Worm (Caenorhabditis elegans): Measurements from ENCODE around the gene str-99.

str-99 gene

DNA sequence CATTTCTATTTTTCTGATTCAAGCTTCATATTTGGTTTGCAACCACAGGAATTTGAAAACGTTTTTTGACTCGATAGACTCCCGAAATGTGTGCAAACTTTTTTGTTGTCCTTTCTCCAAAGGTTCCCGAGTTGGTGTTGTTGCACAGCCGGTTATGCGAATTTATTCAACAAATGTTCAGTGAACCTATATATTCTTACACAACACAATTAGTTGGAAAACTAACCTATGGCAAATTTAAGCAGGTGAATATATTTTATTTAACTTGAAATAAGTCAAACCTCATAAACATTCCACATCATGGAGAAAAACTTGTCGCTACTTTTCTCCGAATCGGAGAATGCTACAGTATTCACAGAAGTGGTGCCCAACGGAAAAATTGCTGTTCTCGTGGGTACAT is 25.1 kb upstream of the str-99 start, which contains the start of gene srz-14:
Gene srz-14 (plus strand): TSS at position 301 of the 400 bp plus-strand sequence.
- TF ChIP-seq klf-2 (GFP tag; conservative IDR thresholded peaks at IDR 0.05) (no peak), T22C8.4 (GFP tag; IDR thresholded peaks at IDR 0.05) (no peak), tab-1 (GFP tag; IDR thresholded peaks at IDR 0.05) (no peak), ztf-23 (GFP tag; IDR thresholded peaks at IDR 0.05) (no peak), ztf-29 (GFP tag; IDR thresholded peaks at IDR 0.05) (no peak), cog-1 (tag; optimal IDR thresholded peaks at IDR 0.05) (no peak), med-1 (GFP tag; optimal IDR thresholded peaks at IDR 0.05; ENCODE audit: insufficient read depth) (no peak), flt-1 (GFP tag; IDR thresholded peaks at IDR 0.05) (no peak), ref-1 (GFP tag; conservative IDR thresholded peaks at IDR 0.05) (no peak)

DNA sequence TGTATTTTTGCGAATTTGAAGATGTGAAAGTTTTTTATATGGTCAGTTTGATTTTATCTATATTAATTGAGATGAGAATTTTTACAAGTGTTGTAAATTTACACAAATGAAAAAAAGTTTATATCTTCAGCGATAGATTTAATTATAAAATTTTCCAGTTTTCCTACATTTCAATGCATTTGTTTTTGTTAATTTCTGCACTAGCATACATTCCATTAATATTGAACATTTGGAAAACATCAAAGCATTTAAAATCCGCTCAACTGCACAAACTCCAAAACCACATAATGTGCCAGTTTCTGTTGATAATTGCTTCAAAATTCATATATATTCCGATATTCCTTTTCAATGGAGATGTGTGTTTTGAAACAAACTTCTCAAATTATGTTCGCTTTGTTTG is 24.6 kb upstream of the str-99 start, which contains the start of gene srh-277:
Gene srh-277 (plus strand): TSS at position 301 of the 400 bp plus-strand sequence.
- TF ChIP-seq ztf-23 (GFP tag; IDR thresholded peaks at IDR 0.05): no peak
- no peak for TF ChIP-seq ref-1 (GFP tag; conservative IDR thresholded peaks at IDR 0.05)

DNA sequence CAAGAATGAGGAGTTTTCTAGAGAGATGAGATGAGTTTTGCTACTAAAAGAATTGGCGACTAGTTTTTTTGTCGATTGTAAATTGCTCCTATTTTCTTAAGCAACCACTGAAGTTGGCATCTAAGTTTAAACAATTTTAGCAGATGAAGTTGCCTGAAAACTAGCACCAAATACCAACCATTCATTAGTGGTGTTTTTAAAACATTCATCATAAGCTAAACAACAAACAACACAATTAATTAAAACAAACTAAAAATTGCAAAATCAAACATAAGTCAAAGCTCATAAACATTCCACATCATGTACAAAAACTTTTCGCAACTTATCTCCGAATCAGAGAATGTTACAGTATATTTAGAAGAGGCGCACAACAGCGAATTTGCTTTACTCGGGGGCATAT is 23.8 kb upstream of the str-99 start, which contains the start of gene srz-13:
Gene srz-13 (plus strand): TSS at position 301 of the 400 bp plus-strand sequence.
- TF ChIP-seq cog-1 (tag; optimal IDR thresholded peaks at IDR 0.05) (no peak), klf-2 (GFP tag; conservative IDR thresholded peaks at IDR 0.05) (no peak), flt-1 (GFP tag; IDR thresholded peaks at IDR 0.05) (no peak), tab-1 (GFP tag; IDR thresholded peaks at IDR 0.05) (no peak), ref-1 (GFP tag; conservative IDR thresholded peaks at IDR 0.05) (no peak), ztf-29 (GFP tag; IDR thresholded peaks at IDR 0.05) (no peak)

DNA sequence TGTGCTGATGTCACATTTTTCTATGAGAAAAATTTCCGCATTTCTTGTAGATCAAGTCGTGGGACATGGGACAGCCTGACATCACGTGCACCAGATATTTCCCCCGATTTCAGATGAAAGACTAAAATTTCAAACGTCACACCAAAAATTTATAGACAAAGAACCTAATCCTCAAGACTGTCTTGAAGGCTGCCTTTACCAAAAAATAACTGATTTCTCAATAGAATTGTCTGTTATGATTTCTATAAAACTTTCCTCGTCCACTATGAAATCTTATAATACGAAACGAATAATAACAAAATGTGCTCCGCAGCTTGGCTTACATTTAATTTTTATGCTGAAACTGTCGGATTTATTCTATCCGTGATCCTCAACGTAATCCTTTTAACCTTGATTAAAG is 22.1 kb upstream of the str-99 start, which contains the start of gene str-106:
Gene str-106 (plus strand): TSS at position 301 of the 400 bp plus-strand sequence.
- TF ChIP-seq T22C8.4 (GFP tag; IDR thresholded peaks at IDR 0.05): no peak
- no peak for TF ChIP-seq med-1 (GFP tag; optimal IDR thresholded peaks at IDR 0.05; ENCODE audit: insufficient read depth)
- no peak for TF ChIP-seq tab-1 (GFP tag; IDR thresholded peaks at IDR 0.05)
- TF ChIP-seq ztf-29 (GFP tag; IDR thresholded peaks at IDR 0.05): no peak

DNA sequence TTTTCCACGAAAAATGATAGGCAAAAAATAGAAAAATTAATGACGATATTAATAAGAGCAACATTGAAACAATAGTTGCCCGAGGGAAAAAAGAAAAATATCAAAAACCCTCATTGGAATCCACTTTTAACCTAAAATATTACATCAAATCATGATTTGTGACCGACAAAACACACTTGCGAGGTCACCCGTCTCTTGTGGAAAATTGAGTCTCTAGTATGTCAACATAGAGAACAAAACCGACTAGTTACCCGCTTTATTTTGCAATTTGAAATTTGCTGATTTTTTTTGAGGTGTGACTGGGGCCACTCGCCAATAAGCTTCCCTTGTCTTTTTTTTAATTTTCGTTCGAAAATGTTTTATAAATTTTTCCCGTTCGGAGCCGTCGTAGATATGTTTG is 17.5 kb upstream of the str-99 start, which contains the start of gene cyp-33D1:
Gene cyp-33D1 (minus strand): TSS at position 101 of the 400 bp plus-strand sequence.
- TF ChIP-seq ztf-23 (GFP tag; IDR thresholded peaks at IDR 0.05): no peak
- TF ChIP-seq cog-1 (tag; optimal IDR thresholded peaks at IDR 0.05): no peak
- TF ChIP-seq flt-1 (GFP tag; IDR thresholded peaks at IDR 0.05): no peak
- TF ChIP-seq tab-1 (GFP tag; IDR thresholded peaks at IDR 0.05): no peak
- TF ChIP-seq med-1 (GFP tag; optimal IDR thresholded peaks at IDR 0.05; ENCODE audit: insufficient read depth): no peak
- no peak for TF ChIP-seq ztf-29 (GFP tag; IDR thresholded peaks at IDR 0.05)
- no peak for TF ChIP-seq ref-1 (GFP tag; conservative IDR thresholded peaks at IDR 0.05)
- no peak for TF ChIP-seq klf-2 (GFP tag; conservative IDR thresholded peaks at IDR 0.05)
- no peak for TF ChIP-seq T22C8.4 (GFP tag; IDR thresholded peaks at IDR 0.05)

DNA sequence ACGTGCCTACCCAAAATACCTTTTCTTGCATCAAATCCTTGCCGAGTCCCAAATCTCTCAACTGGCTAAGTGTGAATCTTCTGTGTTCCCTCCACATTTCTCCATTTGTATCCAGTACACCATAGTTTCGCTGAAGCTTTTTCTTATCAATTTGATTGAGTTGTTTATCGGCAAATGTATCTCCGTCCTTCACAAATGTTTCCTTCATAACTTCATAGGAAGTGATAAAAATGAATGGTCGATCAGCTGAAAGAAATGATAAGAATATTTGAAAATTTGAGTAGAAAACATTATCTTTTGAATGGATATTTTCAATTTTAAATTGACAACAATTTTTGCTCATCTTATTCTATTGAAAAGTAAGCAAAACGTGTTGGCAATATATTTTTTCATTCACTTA is 16.9 kb upstream of the str-99 start:
- TF ChIP-seq ztf-29 (GFP tag; IDR thresholded peaks at IDR 0.05) (no peak), med-1 (GFP tag; optimal IDR thresholded peaks at IDR 0.05; ENCODE audit: insufficient read depth) (no peak), tab-1 (GFP tag; IDR thresholded peaks at IDR 0.05) (no peak), cog-1 (tag; optimal IDR thresholded peaks at IDR 0.05) (no peak), ztf-23 (GFP tag; IDR thresholded peaks at IDR 0.05) (no peak), T22C8.4 (GFP tag; IDR thresholded peaks at IDR 0.05) (no peak), ref-1 (GFP tag; conservative IDR thresholded peaks at IDR 0.05) (no peak), flt-1 (GFP tag; IDR thresholded peaks at IDR 0.05) (no peak), klf-2 (GFP tag; conservative IDR thresholded peaks at IDR 0.05) (no peak)

DNA sequence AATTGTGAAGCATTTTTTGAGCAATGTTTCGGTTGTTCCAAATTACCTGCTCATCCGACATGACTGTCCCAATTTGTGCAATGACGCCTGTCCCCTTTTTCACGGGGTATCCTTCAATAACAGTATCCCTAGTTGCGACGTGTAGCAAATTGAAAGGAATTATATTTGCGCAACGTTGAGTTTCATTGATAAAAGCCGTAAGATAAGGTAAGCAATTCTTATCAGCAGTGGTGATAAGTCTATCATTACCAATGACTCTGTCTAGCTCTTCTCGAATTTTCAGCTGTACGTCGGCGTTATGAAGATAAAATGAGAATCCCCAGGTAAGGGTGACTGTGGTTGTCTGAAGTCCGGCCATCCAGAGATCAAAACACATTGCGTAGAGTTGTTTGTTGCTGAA is 15.8 kb upstream of the str-99 start:
- no peak for TF ChIP-seq ztf-23 (GFP tag; IDR thresholded peaks at IDR 0.05)
- TF ChIP-seq T22C8.4 (GFP tag; IDR thresholded peaks at IDR 0.05): no peak
- TF ChIP-seq klf-2 (GFP tag; conservative IDR thresholded peaks at IDR 0.05): no peak
- TF ChIP-seq ref-1 (GFP tag; conservative IDR thresholded peaks at IDR 0.05): no peak
- TF ChIP-seq ztf-29 (GFP tag; IDR thresholded peaks at IDR 0.05): no peak
- TF ChIP-seq tab-1 (GFP tag; IDR thresholded peaks at IDR 0.05): no peak
- TF ChIP-seq flt-1 (GFP tag; IDR thresholded peaks at IDR 0.05): no peak

DNA sequence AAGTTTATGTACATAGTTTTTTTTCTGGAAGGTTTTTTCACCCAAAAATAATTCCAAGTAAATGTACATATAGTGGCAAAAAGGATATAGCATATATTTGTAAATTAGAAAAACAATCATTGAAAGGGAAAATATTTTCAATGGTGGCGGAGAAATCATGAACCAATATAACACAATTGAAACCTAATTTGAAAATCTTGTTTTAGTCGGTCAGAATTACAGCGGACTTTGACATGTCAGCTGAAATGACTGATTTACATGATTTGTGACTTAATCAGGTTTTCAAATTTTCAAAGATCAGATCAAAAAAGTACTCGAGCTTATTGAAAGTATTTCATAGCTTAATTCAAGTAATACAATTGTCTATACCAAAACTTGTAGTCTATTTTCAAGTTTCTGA is 13.4 kb upstream of the str-99 start, which contains the start of gene K05D4.9:
Gene K05D4.9 (minus strand): TSS at position 101 of the 400 bp plus-strand sequence.
- no peak for TF ChIP-seq klf-2 (GFP tag; conservative IDR thresholded peaks at IDR 0.05)
- TF ChIP-seq ref-1 (GFP tag; conservative IDR thresholded peaks at IDR 0.05): no peak
- no peak for TF ChIP-seq ztf-23 (GFP tag; IDR thresholded peaks at IDR 0.05)
- no peak for TF ChIP-seq tab-1 (GFP tag; IDR thresholded peaks at IDR 0.05)

DNA sequence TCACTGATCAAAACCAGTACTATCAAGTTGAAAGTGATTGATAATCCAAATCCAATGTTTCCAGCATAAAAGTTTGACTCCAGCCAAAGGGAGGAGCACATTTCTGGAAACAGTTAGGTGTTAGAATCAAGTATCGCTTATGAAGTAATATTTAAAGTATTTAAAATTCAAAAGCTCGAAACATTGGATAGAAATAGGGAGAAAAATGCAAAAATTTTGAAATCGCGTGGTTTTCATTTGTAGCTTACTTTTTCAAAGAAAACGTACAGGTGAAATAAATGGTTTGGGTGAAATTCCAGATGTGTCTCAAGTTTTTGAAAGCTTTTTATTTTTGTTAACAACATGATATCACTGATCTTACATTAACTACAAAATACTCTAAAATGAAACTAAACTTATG is 10.7 kb upstream of the str-99 start, which contains the start of gene str-111:
Gene str-111 (minus strand): TSS at position 101 of the 400 bp plus-strand sequence.
- no peak for TF ChIP-seq klf-2 (GFP tag; conservative IDR thresholded peaks at IDR 0.05)
- no peak for TF ChIP-seq ztf-23 (GFP tag; IDR thresholded peaks at IDR 0.05)
- TF ChIP-seq T22C8.4 (GFP tag; IDR thresholded peaks at IDR 0.05): no peak
- TF ChIP-seq ref-1 (GFP tag; conservative IDR thresholded peaks at IDR 0.05): no peak

DNA sequence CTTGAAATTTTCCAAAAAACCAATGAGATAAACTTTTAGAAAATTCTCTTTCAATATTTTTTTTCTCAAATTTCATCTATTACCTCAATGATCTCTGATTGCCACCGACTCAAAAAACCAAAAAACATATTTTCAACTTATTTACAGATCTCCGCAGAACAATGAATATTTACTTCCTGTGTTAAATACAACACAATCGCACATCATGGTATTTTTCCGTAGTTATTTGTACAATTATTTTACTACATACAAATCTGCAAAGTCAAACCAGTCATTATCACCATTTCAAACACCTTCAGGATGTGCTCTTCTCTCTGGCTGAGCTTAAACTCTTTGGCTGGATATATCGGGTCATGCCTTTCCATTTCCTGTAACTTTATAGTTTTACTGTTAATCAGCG is 7.6 kb upstream of the str-99 start, which contains the start of gene str-108:
Gene str-108 (plus strand): TSS at position 301 of the 400 bp plus-strand sequence.
- no peak for TF ChIP-seq ztf-23 (GFP tag; IDR thresholded peaks at IDR 0.05)
- no peak for TF ChIP-seq tab-1 (GFP tag; IDR thresholded peaks at IDR 0.05)
- no peak for TF ChIP-seq cog-1 (tag; optimal IDR thresholded peaks at IDR 0.05)
- TF ChIP-seq ztf-29 (GFP tag; IDR thresholded peaks at IDR 0.05): no peak
- TF ChIP-seq med-1 (GFP tag; optimal IDR thresholded peaks at IDR 0.05; ENCODE audit: insufficient read depth): no peak
- no peak for TF ChIP-seq klf-2 (GFP tag; conservative IDR thresholded peaks at IDR 0.05)
- TF ChIP-seq T22C8.4 (GFP tag; IDR thresholded peaks at IDR 0.05): no peak
- TF ChIP-seq ref-1 (GFP tag; conservative IDR thresholded peaks at IDR 0.05): no peak
- TF ChIP-seq flt-1 (GFP tag; IDR thresholded peaks at IDR 0.05): no peak

Data from whole organism, midembryonic.